Worm (Caenorhabditis elegans): ENCODE measurements around the gene ZC53.22.

ZC53.22 gene

ce11 chrX:1959063-1959462 lies 36.9 kb upstream of the ZC53.22 start:
- TF ChIP-seq F13C5.2 (tag; optimal IDR thresholded peaks at IDR 0.05): no peak
- no peak for TF ChIP-seq tbx-11 (GFP tag; IDR thresholded peaks at IDR 0.05)
- TF ChIP-seq sea-1 (GFP tag; conservative IDR thresholded peaks at IDR 0.05): no peak
- TF ChIP-seq aly-1 (tag; optimal IDR thresholded peaks at IDR 0.05): no peak
- no peak for TF ChIP-seq hnd-1 (tag; optimal IDR thresholded peaks at IDR 0.05)
- TF ChIP-seq tbx-37 (GFP tag; conservative IDR thresholded peaks at IDR 0.05): no peak
- no peak for TF ChIP-seq hmbx-1 (tag; optimal IDR thresholded peaks at IDR 0.05)

ce11 chrX:1939887-1940286 lies 17.7 kb upstream of the ZC53.22 start, which contains the start of gene Y59E1A.4:
Gene Y59E1A.4 (minus strand): TSS chrX:1939987.
- no peak for TF ChIP-seq aly-1 (tag; optimal IDR thresholded peaks at IDR 0.05)
- TF ChIP-seq pes-1 (GFP tag; IDR thresholded peaks at IDR 0.05): no peak
- TF ChIP-seq hmg-4 (GFP tag; optimal IDR thresholded peaks at IDR 0.05): no peak
- no peak for TF ChIP-seq scrt-1 (GFP tag; IDR thresholded peaks at IDR 0.05)
- TF ChIP-seq hnd-1 (tag; optimal IDR thresholded peaks at IDR 0.05): no peak
- TF ChIP-seq ceh-36 (tag; optimal IDR thresholded peaks at IDR 0.05): no peak
- no peak for TF ChIP-seq ceh-13 (GFP tag; optimal IDR thresholded peaks at IDR 0.05)
- no peak for TF ChIP-seq tbx-11 (GFP tag; IDR thresholded peaks at IDR 0.05)

- TF ChIP-seq scrt-1 (GFP tag; IDR thresholded peaks at IDR 0.05) (no peak), flt-1 (GFP tag; IDR thresholded peaks at IDR 0.05) (0 out of 2 replicates have a peak, but pooled peaks have one; percentile 8), pes-1 (GFP tag; IDR thresholded peaks at IDR 0.05) (peak; percentile 34; the same call in 1 of the 2 replicates), sea-1 (GFP tag; conservative IDR thresholded peaks at IDR 0.05) (no peak)
These were observed 17.1 kb upstream of the ZC53.22 start for ce11 chrX:1939248-1939647.

- TF ChIP-seq tbx-11 (GFP tag; IDR thresholded peaks at IDR 0.05) (no peak), ceh-36 (tag; optimal IDR thresholded peaks at IDR 0.05) (no peak), aly-1 (tag; optimal IDR thresholded peaks at IDR 0.05) (no peak), F13C5.2 (tag; optimal IDR thresholded peaks at IDR 0.05) (no peak), pes-1 (GFP tag; IDR thresholded peaks at IDR 0.05) (no peak)
These were observed 13.2 kb upstream of the ZC53.22 start for ce11 chrX:1935438-1935837.

- TF ChIP-seq pes-1 (GFP tag; IDR thresholded peaks at IDR 0.05): no peak
- no peak for TF ChIP-seq tbx-11 (GFP tag; IDR thresholded peaks at IDR 0.05)
- no peak for TF ChIP-seq scrt-1 (GFP tag; IDR thresholded peaks at IDR 0.05)
- no peak for TF ChIP-seq hmg-4 (GFP tag; optimal IDR thresholded peaks at IDR 0.05)
- no peak for TF ChIP-seq tra-4 (tag; optimal IDR thresholded peaks at IDR 0.05)
- TF ChIP-seq ets-7 (tag; optimal IDR thresholded peaks at IDR 0.05): no peak
- TF ChIP-seq hnd-1 (tag; optimal IDR thresholded peaks at IDR 0.05): no peak
- no peak for TF ChIP-seq flt-1 (GFP tag; IDR thresholded peaks at IDR 0.05)
These were observed 1.9 kb upstream of the ZC53.22 start, which contains the start of gene ZC53.2 for ce11 chrX:1924138-1924537. Gene ZC53.2 (minus strand): TSS chrX:1924238.

- TF ChIP-seq F13C5.2 (tag; optimal IDR thresholded peaks at IDR 0.05) (no peak), tbx-37 (GFP tag; conservative IDR thresholded peaks at IDR 0.05) (no peak), ets-7 (tag; optimal IDR thresholded peaks at IDR 0.05) (no peak), scrt-1 (GFP tag; IDR thresholded peaks at IDR 0.05) (no peak), aly-1 (tag; optimal IDR thresholded peaks at IDR 0.05) (no peak), ceh-36 (tag; optimal IDR thresholded peaks at IDR 0.05) (no peak), flt-1 (GFP tag; IDR thresholded peaks at IDR 0.05) (no peak), hmg-4 (GFP tag; optimal IDR thresholded peaks at IDR 0.05) (no peak), hnd-1 (tag; optimal IDR thresholded peaks at IDR 0.05) (no peak), tra-4 (tag; optimal IDR thresholded peaks at IDR 0.05) (no peak), B0310.2 (tag; optimal IDR thresholded peaks at IDR 0.05) (no peak), tbx-11 (GFP tag; IDR thresholded peaks at IDR 0.05) (no peak), pes-1 (GFP tag; IDR thresholded peaks at IDR 0.05) (no peak), sea-1 (GFP tag; conservative IDR thresholded peaks at IDR 0.05) (no peak), hmbx-1 (tag; optimal IDR thresholded peaks at IDR 0.05) (no peak), ama-1 (optimal IDR thresholded peaks at IDR 0.05) (no peak), ceh-13 (GFP tag; optimal IDR thresholded peaks at IDR 0.05) (no peak)
These were observed 5.0 kb downstream of the ZC53.22 start, which contains the start of gene dot-1.5 for ce11 chrX:1917169-1917568. Gene dot-1.5 (plus strand): TSS chrX:1917469.

- TF ChIP-seq F13C5.2 (tag; optimal IDR thresholded peaks at IDR 0.05): no peak
- TF ChIP-seq ceh-13 (GFP tag; optimal IDR thresholded peaks at IDR 0.05): no peak
- no peak for TF ChIP-seq hmg-4 (GFP tag; optimal IDR thresholded peaks at IDR 0.05)
- TF ChIP-seq aly-1 (tag; optimal IDR thresholded peaks at IDR 0.05): no peak
- TF ChIP-seq tra-4 (tag; optimal IDR thresholded peaks at IDR 0.05): no peak
- TF ChIP-seq ets-7 (tag; optimal IDR thresholded peaks at IDR 0.05): no peak
- no peak for TF ChIP-seq flt-1 (GFP tag; IDR thresholded peaks at IDR 0.05)
- no peak for TF ChIP-seq scrt-1 (GFP tag; IDR thresholded peaks at IDR 0.05)
- no peak for TF ChIP-seq hnd-1 (tag; optimal IDR thresholded peaks at IDR 0.05)
- no peak for TF ChIP-seq pes-1 (GFP tag; IDR thresholded peaks at IDR 0.05)
- no peak for TF ChIP-seq ceh-36 (tag; optimal IDR thresholded peaks at IDR 0.05)
- TF ChIP-seq tbx-11 (GFP tag; IDR thresholded peaks at IDR 0.05): no peak
- no peak for TF ChIP-seq tbx-37 (GFP tag; conservative IDR thresholded peaks at IDR 0.05)
These were observed 7.2 kb downstream of the ZC53.22 start, which contains the start of gene rgs-9 for ce11 chrX:1915022-1915421. Gene rgs-9 (plus strand): TSS chrX:1915258.

- TF ChIP-seq tra-4 (tag; optimal IDR thresholded peaks at IDR 0.05): no peak
- no peak for TF ChIP-seq ets-7 (tag; optimal IDR thresholded peaks at IDR 0.05)
- no peak for TF ChIP-seq hmg-4 (GFP tag; optimal IDR thresholded peaks at IDR 0.05)
- TF ChIP-seq B0310.2 (tag; optimal IDR thresholded peaks at IDR 0.05): no peak
- no peak for TF ChIP-seq hmbx-1 (tag; optimal IDR thresholded peaks at IDR 0.05)
- TF ChIP-seq flt-1 (GFP tag; IDR thresholded peaks at IDR 0.05): no peak
- TF ChIP-seq pes-1 (GFP tag; IDR thresholded peaks at IDR 0.05): no peak
- no peak for TF ChIP-seq ceh-36 (tag; optimal IDR thresholded peaks at IDR 0.05)
- TF ChIP-seq F13C5.2 (tag; optimal IDR thresholded peaks at IDR 0.05): no peak
- no peak for TF ChIP-seq tbx-37 (GFP tag; conservative IDR thresholded peaks at IDR 0.05)
- TF ChIP-seq ama-1 (optimal IDR thresholded peaks at IDR 0.05): no peak
- TF ChIP-seq sea-1 (GFP tag; conservative IDR thresholded peaks at IDR 0.05): no peak
- no peak for TF ChIP-seq hnd-1 (tag; optimal IDR thresholded peaks at IDR 0.05)
- no peak for TF ChIP-seq aly-1 (tag; optimal IDR thresholded peaks at IDR 0.05)
- no peak for TF ChIP-seq scrt-1 (GFP tag; IDR thresholded peaks at IDR 0.05)
- TF ChIP-seq ceh-13 (GFP tag; optimal IDR thresholded peaks at IDR 0.05): no peak
- no peak for TF ChIP-seq tbx-11 (GFP tag; IDR thresholded peaks at IDR 0.05)
These were observed 8.9 kb downstream of the ZC53.22 start, which contains the start of gene ZC53.1 for ce11 chrX:1913257-1913656. Gene ZC53.1 (minus strand): TSS chrX:1913357.
